Fruit fly (Drosophila melanogaster): ENCODE measurements around the gene Bulli.

Gene Bulli

DNA sequence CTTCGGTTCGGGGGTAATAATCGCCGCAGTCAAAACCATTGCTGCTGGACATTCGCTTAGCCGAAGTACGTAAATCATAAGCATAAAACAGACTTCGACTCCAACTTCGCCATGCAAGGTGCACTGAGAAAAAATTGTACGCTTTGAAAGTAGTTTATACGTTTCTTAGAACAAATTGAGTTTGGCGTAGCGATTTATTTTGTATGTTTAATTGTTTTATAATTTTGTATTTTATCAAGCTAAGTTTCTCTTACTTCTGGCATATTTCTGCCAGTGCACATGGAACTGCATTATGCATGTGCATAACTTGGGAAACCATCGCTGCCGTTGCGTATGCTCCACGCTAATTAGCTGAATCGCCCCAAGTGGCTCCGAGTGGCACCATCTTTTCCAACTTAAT is 5.6 kb upstream of the Bulli start (continued):
- TF ChIP-seq CG2678 (tag; optimal IDR thresholded peaks at IDR 0.05) = no peak
- no peak for TF ChIP-seq sna (GFP tag; IDR thresholded peaks at IDR 0.05; ENCODE audit: partially characterized antibody)
- no peak for TF ChIP-seq CG11456 (GFP tag; IDR thresholded peaks at IDR 0.05)
- TF ChIP-seq CG8478 (optimal IDR thresholded peaks at IDR 0.05) = no peak
- TF ChIP-seq kni (GFP tag; optimal IDR thresholded peaks at IDR 0.05) = no peak
- TF ChIP-seq CG7786 (GFP tag; optimal IDR thresholded peaks at IDR 0.05) = no peak
- peak; percentile 1 for TF ChIP-seq CG15269 (tag; optimal IDR thresholded peaks at IDR 0.05)
- no peak for TF ChIP-seq hkb (optimal IDR thresholded peaks at IDR 0.05)
- TF ChIP-seq hkb (GFP tag; IDR thresholded peaks at IDR 0.05) = no peak
- no peak for TF ChIP-seq C15 (GFP tag; IDR thresholded peaks at IDR 0.05)
- TF ChIP-seq Ets65A (GFP tag) = no peak
- TF ChIP-seq bcd (GFP tag; optimal IDR thresholded peaks at IDR 0.05) = no peak
- TF ChIP-seq br (optimal IDR thresholded peaks at IDR 0.05) = no peak
- peak; percentile 23 for TF ChIP-seq grau (tag; optimal IDR thresholded peaks at IDR 0.05)
- TF ChIP-seq twi (tag; optimal IDR thresholded peaks at IDR 0.05) = no peak
- peak; percentile 32 for TF ChIP-seq CG4424 (GFP tag; optimal IDR thresholded peaks at IDR 0.05)
- no peak for TF ChIP-seq dati (GFP tag; IDR thresholded peaks at IDR 0.05)
- TF ChIP-seq CG12155 (GFP tag; optimal IDR thresholded peaks at IDR 0.05) = no peak
- no peak for TF ChIP-seq CG12769 (tag; optimal IDR thresholded peaks at IDR 0.05)
- no peak for TF ChIP-seq ERR (GFP tag; optimal IDR thresholded peaks at IDR 0.05)
- TF ChIP-seq CG3407 (GFP tag; optimal IDR thresholded peaks at IDR 0.05) = no peak
- TF ChIP-seq B-H1 (GFP tag; IDR thresholded peaks at IDR 0.05) = no peak
- TF ChIP-seq Bdp1 (GFP tag; optimal IDR thresholded peaks at IDR 0.05) = no peak
- no peak for TF ChIP-seq Poxn (GFP tag; IDR thresholded peaks at IDR 0.05)
- TF ChIP-seq sens (GFP tag) = peak; percentile 73
- TF ChIP-seq CG4707 (GFP tag; optimal IDR thresholded peaks at IDR 0.05) = peak; percentile 11
- TF ChIP-seq CG9932 (GFP tag; IDR thresholded peaks at IDR 0.05) = no peak
- no peak for TF ChIP-seq ems (GFP tag; optimal IDR thresholded peaks at IDR 0.05)
- TF ChIP-seq gsb (GFP tag; IDR thresholded peaks at IDR 0.05) = no peak
- no peak for TF ChIP-seq emc (GFP tag; optimal IDR thresholded peaks at IDR 0.05)
- no peak for TF ChIP-seq prd (optimal IDR thresholded peaks at IDR 0.05)
- TF ChIP-seq prd (GFP tag; IDR thresholded peaks at IDR 0.05) = peak; percentile 54; the same call in 1 of the 3 replicates
- no peak for TF ChIP-seq Dbx (GFP tag; IDR thresholded peaks at IDR 0.05)
- peak; percentile 40; the same call in 1 of the 3 replicates for TF ChIP-seq row (GFP tag; IDR thresholded peaks at IDR 0.05)
- no peak for TF ChIP-seq CrebB (tag; optimal IDR thresholded peaks at IDR 0.05)
- peak; percentile 30 for TF ChIP-seq CG8388 (GFP tag; optimal IDR thresholded peaks at IDR 0.05)
- TF ChIP-seq crp (GFP tag; optimal IDR thresholded peaks at IDR 0.05) = no peak
- no peak for TF ChIP-seq shn (GFP tag; optimal IDR thresholded peaks at IDR 0.05)
- TF ChIP-seq lmd (GFP tag; IDR thresholded peaks at IDR 0.05) = peak; percentile 12; the same call in 1 of the 2 replicates
- TF ChIP-seq tgo (GFP tag; IDR thresholded peaks at IDR 0.05) = no peak
- no peak for TF ChIP-seq Scr (GFP tag; IDR thresholded peaks at IDR 0.05; ENCODE audit: partially characterized antibody)
- peak; percentile 49; the same call in 1 of the 2 replicates for TF ChIP-seq CG5953 (GFP tag; IDR thresholded peaks at IDR 0.05)
- TF ChIP-seq Oaz (GFP tag; IDR thresholded peaks at IDR 0.05) = 0 out of 2 replicates have a peak, but pooled peaks have one; percentile 4
- no peak for TF ChIP-seq Ravus (GFP tag; IDR thresholded peaks at IDR 0.05)
- TF ChIP-seq oc (tag; optimal IDR thresholded peaks at IDR 0.05) = peak; percentile 8
- TF ChIP-seq ap (GFP tag; IDR thresholded peaks at IDR 0.05) = 0 out of 2 replicates have a peak, but pooled peaks have one; percentile 14
- peak; percentile 49 for TF ChIP-seq Blimp-1 (GFP tag; optimal IDR thresholded peaks at IDR 0.05)
- no peak for TF ChIP-seq Ets97D (GFP tag; optimal IDR thresholded peaks at IDR 0.05)
- no peak for TF ChIP-seq her (GFP tag; optimal IDR thresholded peaks at IDR 0.05)
- TF ChIP-seq mam (GFP tag; optimal IDR thresholded peaks at IDR 0.05) = no peak
- TF ChIP-seq Pdp1 (GFP tag; optimal IDR thresholded peaks at IDR 0.05) = peak in 1 of 2 experiments; percentile 13
- TF ChIP-seq Nf-YC (tag; optimal IDR thresholded peaks at IDR 0.05) = no peak
- no peak for TF ChIP-seq Jarid2 (GFP tag; optimal IDR thresholded peaks at IDR 0.05)

Measured in whole organism, embryonic.